Fruit fly (Drosophila melanogaster) whole organism, embryonic: ENCODE results near the gene Usp5.

Experiments used
- CG13894 ChIP-seq: fragments of 200-800 bp; sonication (Bioruptor generic); optimal IDR thresholded peaks from 3 replicates; lab custom pipeline; 2018; ENCODE audit warnings: missing biosample characterization, mild to moderate bottlenecking, missing genetic modification characterization, moderate library complexity
- CG14667 ChIP-seq: fragments of 200-800 bp; sonication (Bioruptor generic); IDR thresholded peaks from 2 replicates; pipeline ENCODE4 v1.3.6; 2022; ENCODE audit warnings: missing biosample characterization, missing genetic modification characterization
- CG33557 ChIP-seq: fragments of 200-800 bp; sonication (Bioruptor generic); optimal IDR thresholded peaks from 2 replicates; lab custom pipeline; 2019; ENCODE audit warnings: missing biosample characterization, mild to moderate bottlenecking, missing genetic modification characterization, moderate library complexity
- HLH3B ChIP-seq: fragments of 200-800 bp; sonication (Bioruptor generic); IDR thresholded peaks from 2 replicates; pipeline ENCODE4 v1.3.6; 2022; ENCODE audit warnings: missing biosample characterization, missing genetic modification characterization
- lbe ChIP-seq: fragments of 200-800 bp; sonication (Bioruptor generic); optimal IDR thresholded peaks from 2 replicates; lab custom pipeline; 2016; ENCODE audit warnings: missing biosample characterization, mild to moderate bottlenecking, missing genetic modification characterization
- sens-2 ChIP-seq: fragments of 200-800 bp; sonication (Bioruptor generic); IDR thresholded peaks from 2 replicates; pipeline ENCODE4 v1.3.6; 2022; ENCODE audit warnings: missing biosample characterization, missing genetic modification characterization
- zfh1 ChIP-seq: fragments of 200-800 bp; sonication (Bioruptor generic); IDR thresholded peaks from 3 replicates; pipeline ENCODE4 v1.3.6; 2022; ENCODE audit warnings: missing biosample characterization, missing genetic modification characterization

DNA sequence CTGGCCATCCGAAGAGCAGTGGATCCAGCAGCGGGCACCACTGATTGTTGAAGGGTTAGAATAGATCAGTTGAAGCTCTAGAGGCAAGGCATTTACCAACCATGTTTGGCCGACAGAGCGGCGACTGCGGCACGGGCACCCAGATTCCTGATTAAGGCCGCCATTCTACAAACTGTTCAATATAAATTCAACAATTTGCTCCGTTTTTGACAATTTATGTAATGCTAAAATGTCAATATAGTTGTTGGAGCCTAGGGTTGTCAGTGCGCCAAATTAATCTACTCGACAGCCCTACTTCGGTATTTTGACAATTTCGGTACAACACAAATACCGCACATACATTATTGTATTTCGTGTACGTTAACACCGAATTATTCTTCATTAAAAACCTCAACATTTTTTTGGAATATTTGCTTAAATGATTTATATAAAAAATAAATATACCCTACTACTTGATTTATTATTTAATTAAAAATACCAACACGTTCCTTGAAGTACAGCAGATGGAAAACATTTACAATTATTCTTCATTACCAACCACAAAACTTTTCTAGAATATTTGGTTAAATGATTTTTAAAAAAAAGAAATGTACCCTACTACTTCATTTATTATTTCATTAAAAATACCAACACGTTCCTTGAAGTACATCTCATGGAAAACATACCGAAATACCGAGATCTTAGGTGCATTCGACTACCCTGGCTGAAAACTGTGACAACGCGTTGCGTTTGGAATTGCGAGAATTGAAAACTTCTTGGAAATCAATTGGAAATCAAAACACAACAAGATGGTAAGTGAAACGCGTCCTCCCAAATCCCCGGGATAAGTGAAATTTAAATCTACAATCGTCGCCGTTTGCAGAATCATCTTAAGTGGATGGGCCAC lies 11.4 kb upstream of the Usp5 start, which contains the start of the genes ND-30 and CG15812:
- TF ChIP-seq CG14667 (GFP tag; lab: Robert Waterston, UW) (no peak), zfh1 (GFP tag; lab: Robert Waterston, UW) (no peak), HLH3B (GFP tag; lab: Robert Waterston, UW) (no peak), sens-2 (GFP tag; lab: Robert Waterston, UW) (no peak), CG33557 (no peak), CG13894 (no peak), lbe (GFP tag; lab: Kevin White, UChicago) (no peak)
